Worm (Caenorhabditis elegans): Measurements from ENCODE around the gene hsp-90.

Gene hsp-90

ce11 chrV:14683291-14683690, 1.4 kb upstream of the hsp-90 start:
- TF ChIP-seq zip-11 (GFP tag; IDR thresholded peaks at IDR 0.05), result no peak
- 0 out of 2 replicates have a peak, but pooled peaks have one; percentile 29 for TF ChIP-seq Y48G9A.11 (GFP tag; IDR thresholded peaks at IDR 0.05)
- 0 out of 2 replicates have a peak, but pooled peaks have one; percentile 13 for TF ChIP-seq Y105C5A.15 (GFP tag; IDR thresholded peaks at IDR 0.05)

- TF ChIP-seq zip-2 (tag; optimal IDR thresholded peaks at IDR 0.05) (no peak), ZK337.2 (GFP tag; IDR thresholded peaks at IDR 0.05) (no peak), nhr-42 (GFP tag; IDR thresholded peaks at IDR 0.05) (no peak), fos-1 (tag; optimal IDR thresholded peaks at IDR 0.05) (no peak), mxl-2 (GFP tag; conservative IDR thresholded peaks at IDR 0.05) (no peak), vab-7 (GFP tag; IDR thresholded peaks at IDR 0.05) (no peak), ces-1 (GFP tag; optimal IDR thresholded peaks at IDR 0.05) (no peak), ama-1 (optimal IDR thresholded peaks at IDR 0.05) (no peak), hlh-30 (tag; optimal IDR thresholded peaks at IDR 0.05; ENCODE audit: insufficient read depth) (no peak), R02D3.7 (tag; optimal IDR thresholded peaks at IDR 0.05) (no peak), pqm-1 (tag; optimal IDR thresholded peaks at IDR 0.05) (no peak), Y48G9A.11 (GFP tag; IDR thresholded peaks at IDR 0.05) (no peak), lir-3 (tag; optimal IDR thresholded peaks at IDR 0.05) (no peak), egl-27 (tag; optimal IDR thresholded peaks at IDR 0.05) (no peak), nhr-25 (tag; optimal IDR thresholded peaks at IDR 0.05; ENCODE audit: borderline replicate concordance, insufficient read depth) (no peak), zfp-3 (GFP tag; conservative IDR thresholded peaks at IDR 0.05) (no peak)
These were observed 792 bp upstream of the hsp-90 start for ce11 chrV:14683926-14684325.

- TF ChIP-seq fos-1 (tag; optimal IDR thresholded peaks at IDR 0.05), result no peak
- no peak for TF ChIP-seq dmd-8 (GFP tag; IDR thresholded peaks at IDR 0.05)
- TF ChIP-seq ZK337.2 (GFP tag; IDR thresholded peaks at IDR 0.05), result peak; percentile 95
- peak; percentile 91 for TF ChIP-seq nhr-42 (GFP tag; IDR thresholded peaks at IDR 0.05)
- TF ChIP-seq lin-38 (GFP tag; IDR thresholded peaks at IDR 0.05), result peak; percentile 99
- TF ChIP-seq cey-2 (tag; optimal IDR thresholded peaks at IDR 0.05; ENCODE audit: borderline replicate concordance, insufficient read depth), result no peak
- peak; percentile 99 for TF ChIP-seq dve-1 (tag; optimal IDR thresholded peaks at IDR 0.05; ENCODE audit: insufficient read depth)
- peak; percentile 96 for TF ChIP-seq duxl-1 (tag; optimal IDR thresholded peaks at IDR 0.05; ENCODE audit: poor library complexity)
- peak; percentile 93 for TF ChIP-seq nhr-77 (tag; optimal IDR thresholded peaks at IDR 0.05)
- TF ChIP-seq Y48G9A.11 (GFP tag; IDR thresholded peaks at IDR 0.05), result peak; percentile 92
- TF ChIP-seq spr-1 (tag; optimal IDR thresholded peaks at IDR 0.05), result peak; percentile 93
- TF ChIP-seq fkh-10 (GFP tag; optimal IDR thresholded peaks at IDR 0.05), result peak; percentile 96
- peak; percentile 96 for TF ChIP-seq hlh-11 (tag; optimal IDR thresholded peaks at IDR 0.05)
- TF ChIP-seq ces-1 (GFP tag; optimal IDR thresholded peaks at IDR 0.05), result peak; percentile 58
- no peak for TF ChIP-seq skn-1 (tag; optimal IDR thresholded peaks at IDR 0.05)
- peak; percentile 4 for TF ChIP-seq zag-1 (tag; optimal IDR thresholded peaks at IDR 0.05)
- peak; percentile 92 for TF ChIP-seq dpl-1 (GFP tag; optimal IDR thresholded peaks at IDR 0.05)
- peak; percentile 93 to 98 for TF ChIP-seq lsy-2 (tag; optimal IDR thresholded peaks at IDR 0.05)
- peak; percentile 26 for TF ChIP-seq pqm-1 (tag; optimal IDR thresholded peaks at IDR 0.05)
- peak; percentile 91 for TF ChIP-seq hlh-30 (tag; optimal IDR thresholded peaks at IDR 0.05; ENCODE audit: insufficient read depth)
- peak; percentile 86; the same call in 1 of the 2 replicates for TF ChIP-seq daf-8 (GFP tag; IDR thresholded peaks at IDR 0.05)
- TF ChIP-seq vab-7 (GFP tag; IDR thresholded peaks at IDR 0.05), result peak; percentile 69
- TF ChIP-seq ama-1 (optimal IDR thresholded peaks at IDR 0.05), result peak; percentile 19
- TF ChIP-seq ceh-32 (tag; optimal IDR thresholded peaks at IDR 0.05; ENCODE audit: poor library complexity), result peak; percentile 76
- peak; percentile 87 for TF ChIP-seq arid-1 (GFP tag; conservative IDR thresholded peaks at IDR 0.05)
- TF ChIP-seq nhr-41 (GFP tag; IDR thresholded peaks at IDR 0.05), result peak; percentile 65; the same call in 1 of the 2 replicates
- TF ChIP-seq spr-3 (GFP tag; optimal IDR thresholded peaks at IDR 0.05), result peak; percentile 85
- TF ChIP-seq lin-39 (tag; optimal IDR thresholded peaks at IDR 0.05), result no peak
- peak; percentile 59 for TF ChIP-seq ztf-7 (tag; optimal IDR thresholded peaks at IDR 0.05)
- TF ChIP-seq Y5F2A.4 (GFP tag; optimal IDR thresholded peaks at IDR 0.05), result peak; percentile 25
- peak; percentile 64 for TF ChIP-seq set-16 (GFP tag; IDR thresholded peaks at IDR 0.05)
- TF ChIP-seq zfp-2 (tag; optimal IDR thresholded peaks at IDR 0.05), result peak; percentile 64
- no peak for TF ChIP-seq gei-8 (GFP tag; optimal IDR thresholded peaks at IDR 0.05)
- TF ChIP-seq hmg-1.1 (GFP tag; IDR thresholded peaks at IDR 0.05), result peak; percentile 95
- no peak for TF ChIP-seq ztf-11 (tag; optimal IDR thresholded peaks at IDR 0.05)
- peak; percentile 97 for TF ChIP-seq T26A8.4 (GFP tag; IDR thresholded peaks at IDR 0.05)
These were observed 829 bp downstream of the hsp-90 start, which contains the start of gene C47E8.4 for ce11 chrV:14685435-14686058. Gene C47E8.4, minus strand, starts transcription at chrV:14685485.

Measured in whole organism, L4 larva.